Worm (Caenorhabditis elegans): ENCODE results near the gene T21C9.13.
A peak's percentile ranks its signal among the peaks of the same experiment; 100 is the strongest.

Gene T21C9.13

DNA sequence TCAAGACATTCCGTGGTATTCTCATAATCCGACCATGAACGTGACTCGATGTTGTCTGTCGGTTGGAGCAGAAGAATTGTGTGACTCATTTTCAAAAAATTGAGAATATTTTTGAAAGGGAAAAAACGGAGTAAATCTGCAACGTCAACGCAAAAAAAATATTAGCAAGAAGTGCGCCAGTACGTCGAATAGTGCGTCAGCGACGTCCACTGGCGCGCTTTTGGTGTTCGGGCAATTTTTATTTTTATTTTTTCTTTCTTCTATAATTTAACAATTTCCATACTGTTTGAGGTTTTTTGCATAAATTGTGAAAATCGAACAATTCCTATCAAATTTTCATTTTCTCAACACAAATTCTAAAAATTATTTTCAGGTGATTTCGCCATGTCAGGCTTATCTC is 18.1 kb upstream of the T21C9.13 start, which contains the start of the genes erh-1 and lpd-9 (continued):
- TF ChIP-seq nhr-84 (tag; optimal IDR thresholded peaks at IDR 0.05) (no peak), jun-1 (tag; optimal IDR thresholded peaks at IDR 0.05) (peak; percentile 53), pag-3 (tag; optimal IDR thresholded peaks at IDR 0.05; ENCODE audit: borderline replicate concordance, insufficient read depth) (peak; percentile 53), nhr-71 (tag; optimal IDR thresholded peaks at IDR 0.05) (peak; percentile 87), rnt-1 (tag; optimal IDR thresholded peaks at IDR 0.05) (peak; percentile 89), tbx-2 (tag; optimal IDR thresholded peaks at IDR 0.05) (peak; percentile 87), nhr-90 (tag; optimal IDR thresholded peaks at IDR 0.05; ENCODE audit: poor library complexity) (peak; percentile 85), hlh-4 (tag; optimal IDR thresholded peaks at IDR 0.05) (no peak), unc-130 (tag; optimal IDR thresholded peaks at IDR 0.05) (peak; percentile 22), sptf-1 (tag; optimal IDR thresholded peaks at IDR 0.05) (no peak), lin-15B (tag; optimal IDR thresholded peaks at IDR 0.05) (peak; percentile 52), lin-14 (GFP tag; optimal IDR thresholded peaks at IDR 0.05) (no peak), egl-27 (tag; optimal IDR thresholded peaks at IDR 0.05) (no peak), egl-13 (tag; optimal IDR thresholded peaks at IDR 0.05) (peak; percentile 75), efl-1 (optimal IDR thresholded peaks at IDR 0.05) (peak; percentile 76 to 83), efl-1 (GFP tag; optimal IDR thresholded peaks at IDR 0.05 in 1 of 2) (peak; percentile 77 to 98), grh-1 (GFP tag; IDR thresholded peaks at IDR 0.05) (peak; percentile 81), hlh-17 (GFP tag; optimal IDR thresholded peaks at IDR 0.05; ENCODE audit: borderline replicate concordance) (no peak), C34B4.2 (tag; optimal IDR thresholded peaks at IDR 0.05) (no peak), nhr-237 (tag; optimal IDR thresholded peaks at IDR 0.05) (no peak), xbp-1 (tag; optimal IDR thresholded peaks at IDR 0.05) (peak; percentile 85), mdl-1 (tag; optimal IDR thresholded peaks at IDR 0.05) (peak in 1 of 2 experiments; percentile 25), zip-4 (GFP tag; optimal IDR thresholded peaks at IDR 0.05) (peak; percentile 59), lin-39 (tag; optimal IDR thresholded peaks at IDR 0.05) (peak; percentile 70), efl-3 (GFP tag; optimal IDR thresholded peaks at IDR 0.05) (no peak), dsc-1 (tag; optimal IDR thresholded peaks at IDR 0.05) (peak; percentile 88), alr-1 (tag; optimal IDR thresholded peaks at IDR 0.05; ENCODE audit: borderline replicate concordance) (no peak), ztf-11 (tag; optimal IDR thresholded peaks at IDR 0.05) (peak in 1 of 2 experiments; percentile 74), ceh-8 (GFP tag; optimal IDR thresholded peaks at IDR 0.05) (peak; percentile 51), fkh-4 (tag; optimal IDR thresholded peaks at IDR 0.05; ENCODE audit: borderline replicate concordance) (no peak)

DNA sequence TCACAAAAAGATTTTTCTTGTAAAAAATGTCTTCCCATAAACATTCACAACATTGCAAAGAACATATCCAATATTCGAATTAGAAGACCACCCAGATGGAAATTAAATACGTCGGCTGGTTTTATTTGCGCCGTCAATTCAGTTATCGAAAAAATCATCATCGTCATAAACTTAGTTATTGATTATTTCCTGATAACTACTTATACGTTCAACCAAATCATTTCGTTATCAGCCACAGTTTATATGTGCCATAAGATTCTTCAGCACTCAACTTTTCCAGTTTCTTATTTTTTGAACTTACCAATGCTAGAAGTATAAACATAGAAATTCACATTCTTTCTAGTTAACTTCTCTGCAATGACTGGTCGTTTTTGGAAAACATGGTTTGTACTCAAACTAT is 16.4 kb upstream of the T21C9.13 start:
- TF ChIP-seq lin-35 (GFP tag; optimal IDR thresholded peaks at IDR 0.05) (peak in 1 of 2 experiments; percentile 9), skn-1 (tag; optimal IDR thresholded peaks at IDR 0.05) (no peak), tlp-1 (tag; optimal IDR thresholded peaks at IDR 0.05) (peak; percentile 56), elt-2 (tag; optimal IDR thresholded peaks at IDR 0.05) (peak; percentile 40), vab-15 (tag; optimal IDR thresholded peaks at IDR 0.05) (no peak)

DNA sequence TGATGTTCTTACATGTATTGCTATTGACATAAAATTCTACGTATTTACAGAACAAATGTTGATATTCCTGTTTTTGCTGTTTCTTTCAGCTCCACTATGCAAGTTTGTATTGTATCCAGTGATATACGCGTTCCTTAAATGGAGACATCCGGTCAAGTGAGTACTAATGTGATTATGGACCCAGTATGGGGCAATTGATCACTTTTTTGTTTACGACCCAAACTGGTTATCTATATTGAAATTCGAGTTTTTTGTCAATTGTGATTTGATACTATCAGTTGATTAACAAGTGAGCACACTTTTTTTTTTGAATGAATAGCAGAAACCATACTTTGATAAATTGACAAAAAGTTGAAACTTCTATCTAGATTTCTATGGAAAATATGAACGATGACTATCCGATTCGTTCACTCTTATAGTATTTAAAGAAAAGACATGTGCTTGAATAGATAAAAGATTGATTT is 15.2 kb upstream of the T21C9.13 start, which contains the start of gene T21C9.6:
Gene T21C9.6 (plus strand): TSS at position 51 of the 464 bp plus-strand sequence.
- TF ChIP-seq elt-2 (tag; optimal IDR thresholded peaks at IDR 0.05) (peak; percentile 25), mab-9 (GFP tag; IDR thresholded peaks at IDR 0.05) (no peak), nhr-90 (tag; optimal IDR thresholded peaks at IDR 0.05; ENCODE audit: poor library complexity) (no peak)

DNA sequence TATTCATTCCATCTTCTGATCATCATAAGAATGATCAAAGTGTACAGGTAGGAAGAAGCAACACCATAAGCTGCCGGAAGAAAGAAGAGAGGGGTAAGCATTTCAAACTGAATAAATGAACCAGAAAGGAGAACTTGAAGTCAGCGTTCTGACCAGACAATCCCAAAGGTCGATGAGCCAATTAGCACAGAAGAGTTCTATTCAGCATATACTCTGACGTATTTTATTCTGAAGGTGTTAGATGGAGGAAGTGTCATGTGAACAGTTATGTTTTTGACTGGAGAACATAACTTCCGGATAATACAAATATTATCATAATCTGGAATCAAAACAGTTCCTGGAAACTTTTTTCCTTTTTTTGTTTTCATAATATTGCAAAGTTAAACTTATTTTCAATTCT is 8.4 kb upstream of the T21C9.13 start, which contains the start of gene srg-32:
Gene srg-32 (minus strand): TSS at position 101 of the 400 bp plus-strand sequence.
- TF ChIP-seq elt-2 (tag; optimal IDR thresholded peaks at IDR 0.05) (no peak), dsc-1 (tag; optimal IDR thresholded peaks at IDR 0.05) (no peak), sup-37 (GFP tag; optimal IDR thresholded peaks at IDR 0.05) (no peak), unc-130 (tag; optimal IDR thresholded peaks at IDR 0.05) (no peak), nhr-20 (tag; optimal IDR thresholded peaks at IDR 0.05) (no peak), jun-1 (tag; optimal IDR thresholded peaks at IDR 0.05) (no peak), ceh-90 (tag; optimal IDR thresholded peaks at IDR 0.05) (no peak), lin-14 (GFP tag; optimal IDR thresholded peaks at IDR 0.05) (no peak), mef-2 (tag; optimal IDR thresholded peaks at IDR 0.05) (no peak), mep-1 (tag; optimal IDR thresholded peaks at IDR 0.05) (no peak), mdl-1 (tag; optimal IDR thresholded peaks at IDR 0.05) (no peak), swsn-7 (tag; optimal IDR thresholded peaks at IDR 0.05) (no peak), lin-15B (tag; optimal IDR thresholded peaks at IDR 0.05) (no peak)
